Fruit fly (Drosophila melanogaster): ENCODE data around the gene mtm.

The mtm gene

DNA sequence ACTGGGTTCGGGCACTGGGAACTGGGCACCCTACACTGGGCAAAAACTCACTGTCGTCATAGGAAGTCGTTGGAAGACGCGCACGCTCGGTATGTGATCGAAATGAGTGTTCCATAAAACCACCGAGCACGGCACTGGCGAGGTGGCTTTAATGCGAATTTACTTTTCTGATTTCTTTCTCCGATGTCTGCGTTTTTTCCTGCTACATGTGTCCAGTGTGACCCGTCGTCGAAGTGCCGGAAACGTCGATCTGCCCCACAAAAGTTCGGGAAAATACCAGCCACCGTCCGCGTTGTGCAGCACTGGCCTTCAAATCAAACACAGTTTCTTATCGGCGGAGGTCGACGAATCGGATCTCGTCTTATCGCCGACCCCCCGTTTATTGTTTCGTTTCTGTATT, 37.6 kb downstream of the mtm start, which contains the start of gene Kdm5 (continued):
- TF ChIP-seq CG6813 (GFP tag; optimal IDR thresholded peaks at IDR 0.05): peak; percentile 39
- no peak for TF ChIP-seq CoRest (tag; optimal IDR thresholded peaks at IDR 0.05)
- TF ChIP-seq br (optimal IDR thresholded peaks at IDR 0.05): no peak
- no peak for TF ChIP-seq Hr39 (optimal IDR thresholded peaks at IDR 0.05)
- TF ChIP-seq klu (GFP tag; IDR thresholded peaks at IDR 0.05): peak; percentile 47; the same call in 1 of the 2 replicates
- no peak for TF ChIP-seq CG6654 (GFP tag; optimal IDR thresholded peaks at IDR 0.05)
- peak; percentile 1 for TF ChIP-seq repo (GFP tag; optimal IDR thresholded peaks at IDR 0.05)
- peak; percentile 58 for TF ChIP-seq slbo (GFP tag; IDR thresholded peaks at IDR 0.05)
- no peak for TF ChIP-seq Dfd (GFP tag; optimal IDR thresholded peaks at IDR 0.05)
- peak; percentile 64 for TF ChIP-seq zfh2 (GFP tag; optimal IDR thresholded peaks at IDR 0.05)
- TF ChIP-seq her (GFP tag; optimal IDR thresholded peaks at IDR 0.05): no peak
- no peak for TF ChIP-seq jing (GFP tag; optimal IDR thresholded peaks at IDR 0.05)
- TF ChIP-seq CG3995 (GFP tag; optimal IDR thresholded peaks at IDR 0.05): no peak
- TF ChIP-seq Sry-β (GFP tag; optimal IDR thresholded peaks at IDR 0.05): no peak
- peak; percentile 48 for TF ChIP-seq Fer1 (GFP tag; optimal IDR thresholded peaks at IDR 0.05)
- peak; percentile 54 for TF ChIP-seq Hmr (GFP tag; optimal IDR thresholded peaks at IDR 0.05)
- no peak for TF ChIP-seq CG7963 (GFP tag; IDR thresholded peaks at IDR 0.05; ENCODE audit: partially characterized antibody)
- TF ChIP-seq PHDP (tag; optimal IDR thresholded peaks at IDR 0.05): peak; percentile 8
- TF ChIP-seq fru (optimal IDR thresholded peaks at IDR 0.05): no peak
- peak; percentile 11 for TF ChIP-seq Fer3 (tag; optimal IDR thresholded peaks at IDR 0.05)
- no peak for TF ChIP-seq CG6683 (GFP tag; optimal IDR thresholded peaks at IDR 0.05)
- TF ChIP-seq mirr (GFP tag; optimal IDR thresholded peaks at IDR 0.05): peak; percentile 56
- no peak for TF ChIP-seq CG12942 (GFP tag; optimal IDR thresholded peaks at IDR 0.05)
- peak; percentile 30 for TF ChIP-seq tin (GFP tag; optimal IDR thresholded peaks at IDR 0.05)
- TF ChIP-seq dimm (GFP tag; IDR thresholded peaks at IDR 0.05): no peak
- TF ChIP-seq HLH3B (GFP tag; IDR thresholded peaks at IDR 0.05): 0 out of 2 replicates have a peak, but pooled peaks have one; percentile 28
- TF ChIP-seq chm (GFP tag; IDR thresholded peaks at IDR 0.05): peak; percentile 47; the same call in 1 of the 2 replicates
- no peak for TF ChIP-seq CG32767 (GFP tag; IDR thresholded peaks at IDR 0.05)
- TF ChIP-seq CG11723 (GFP tag; optimal IDR thresholded peaks at IDR 0.05): no peak
- peak; percentile 47; the same call in 1 of the 2 replicates for TF ChIP-seq ara (GFP tag; IDR thresholded peaks at IDR 0.05)
- TF ChIP-seq Adf1 (GFP tag; IDR thresholded peaks at IDR 0.05): 0 out of 2 replicates have a peak, but pooled peaks have one; percentile 27
- no peak for TF ChIP-seq CG3163 (GFP tag; optimal IDR thresholded peaks at IDR 0.05)
- no peak for TF ChIP-seq tll (GFP tag; optimal IDR thresholded peaks at IDR 0.05)
- TF ChIP-seq Bdp1 (GFP tag; optimal IDR thresholded peaks at IDR 0.05): no peak
- TF ChIP-seq CG3065 (GFP tag; optimal IDR thresholded peaks at IDR 0.05): no peak
- no peak for TF ChIP-seq Tbp (GFP tag; optimal IDR thresholded peaks at IDR 0.05)
- no peak for TF ChIP-seq cato (GFP tag; optimal IDR thresholded peaks at IDR 0.05; ENCODE audit: borderline replicate concordance)
- no peak for TF ChIP-seq CG10147 (GFP tag; optimal IDR thresholded peaks at IDR 0.05)
- TF ChIP-seq Ada2b (GFP tag; IDR thresholded peaks at IDR 0.05): no peak
- no peak for TF ChIP-seq Spps (tag; optimal IDR thresholded peaks at IDR 0.05)
- TF ChIP-seq CG11398 (GFP tag; optimal IDR thresholded peaks at IDR 0.05): peak; percentile 6
- no peak for TF ChIP-seq corto (GFP tag; optimal IDR thresholded peaks at IDR 0.05)
- peak in 1 of 2 experiments; percentile 27 for TF ChIP-seq insv (GFP tag; optimal IDR thresholded peaks at IDR 0.05)
- TF ChIP-seq sens-2 (GFP tag; IDR thresholded peaks at IDR 0.05): no peak
- TF ChIP-seq CG2678 (tag; optimal IDR thresholded peaks at IDR 0.05): no peak
- TF ChIP-seq gcm (GFP tag; optimal IDR thresholded peaks at IDR 0.05): no peak
- no peak for TF ChIP-seq Optix (GFP tag; IDR thresholded peaks at IDR 0.05)
- no peak for TF ChIP-seq CG12071 (GFP tag; optimal IDR thresholded peaks at IDR 0.05)
- peak; percentile 55 for TF ChIP-seq CG6791 (GFP tag; IDR thresholded peaks at IDR 0.05; ENCODE audit: partially characterized antibody)
- no peak for TF ChIP-seq BtbVII (GFP tag; optimal IDR thresholded peaks at IDR 0.05)
- no peak for TF ChIP-seq org-1 (GFP tag; optimal IDR thresholded peaks at IDR 0.05)
- TF ChIP-seq CG13894 (tag; optimal IDR thresholded peaks at IDR 0.05): no peak

All from whole organism, embryonic.